Worm (Caenorhabditis elegans) whole organism, L4/young adult: Measurements from ENCODE around the gene bus-12.

ENCODE experiments used
- W03F9.2 ChIP-seq: fragments of 150-350 bp; optimal IDR thresholded peaks from 2 replicates; lab custom pipeline; 2014; ENCODE audit warnings: missing biosample characterization, missing genetic modification characterization
- dao-5 ChIP-seq: sonication (generic microtip); optimal IDR thresholded peaks from 2 replicates; lab custom pipeline; 2016; ENCODE audit warnings: missing genotype, missing genetic modification characterization, moderate library complexity, missing compliant biosample characterization
- him-1 ChIP-seq: sonication (generic microtip); optimal IDR thresholded peaks from 2 replicates; lab custom pipeline; 2016; ENCODE audit warnings: missing genotype, missing genetic modification reagents, missing genetic modification characterization, missing compliant biosample characterization

Gene bus-12

DNA sequence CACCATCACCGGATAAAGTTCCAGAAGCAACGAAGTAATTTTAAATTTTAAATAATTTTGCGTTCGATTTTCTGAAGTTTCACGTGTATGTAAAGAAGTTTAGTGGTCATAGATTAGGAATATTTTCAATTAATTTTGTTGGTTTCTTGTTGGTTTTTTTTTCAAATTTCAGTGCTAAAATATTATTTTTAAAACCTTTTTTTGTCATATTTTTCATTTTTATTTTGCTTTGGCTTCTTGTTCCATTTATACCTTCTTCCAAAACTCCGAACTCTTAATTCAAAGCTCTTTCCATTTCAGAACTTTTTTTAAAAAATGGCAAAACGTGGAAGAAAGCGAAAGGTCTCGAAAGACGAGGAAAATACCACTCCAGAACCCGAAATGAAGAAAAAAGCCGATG, 9.0 kb upstream of the bus-12 start, which contains the start of gene JC8.7:
TSS of gene JC8.7 (plus strand) at position 301 of the 400 bp plus-strand sequence.
- TF ChIP-seq him-1 (tag; lab: Kevin White, UChicago) (no peak), W03F9.2 (tag; lab: Kevin White, UChicago) (no peak)

DNA sequence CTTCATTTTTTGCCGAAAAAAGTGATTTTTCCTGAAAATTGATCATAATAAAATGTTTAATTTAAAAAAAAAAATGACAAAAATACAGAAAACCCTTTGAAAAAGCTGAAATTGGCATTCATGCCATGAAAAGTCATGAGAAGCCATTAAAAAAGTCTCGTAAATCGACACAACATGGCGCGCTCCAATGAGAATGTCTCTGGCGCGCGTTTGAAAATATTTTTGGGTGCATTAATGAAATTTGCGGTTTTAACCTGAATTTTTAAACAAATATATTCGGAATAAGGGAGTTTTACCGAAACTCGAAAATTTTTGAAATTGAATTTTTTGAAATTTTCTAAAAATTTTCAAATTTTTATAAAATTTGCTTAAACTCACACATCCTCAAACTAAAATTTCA, 8.2 kb upstream of the bus-12 start:
- no peak for TF ChIP-seq dao-5 (tag; lab: Kevin White, UChicago)
- no peak for TF ChIP-seq him-1 (tag; lab: Kevin White, UChicago)
- TF ChIP-seq W03F9.2 (tag; lab: Kevin White, UChicago) = no peak

- no peak for TF ChIP-seq him-1 (tag; lab: Kevin White, UChicago)
- TF ChIP-seq dao-5 (tag; lab: Kevin White, UChicago) = no peak
- TF ChIP-seq W03F9.2 (tag; lab: Kevin White, UChicago) = no peak
Measured at ce11 chrIV:13250243-13250642, 5.7 kb upstream of the bus-12 start.

DNA sequence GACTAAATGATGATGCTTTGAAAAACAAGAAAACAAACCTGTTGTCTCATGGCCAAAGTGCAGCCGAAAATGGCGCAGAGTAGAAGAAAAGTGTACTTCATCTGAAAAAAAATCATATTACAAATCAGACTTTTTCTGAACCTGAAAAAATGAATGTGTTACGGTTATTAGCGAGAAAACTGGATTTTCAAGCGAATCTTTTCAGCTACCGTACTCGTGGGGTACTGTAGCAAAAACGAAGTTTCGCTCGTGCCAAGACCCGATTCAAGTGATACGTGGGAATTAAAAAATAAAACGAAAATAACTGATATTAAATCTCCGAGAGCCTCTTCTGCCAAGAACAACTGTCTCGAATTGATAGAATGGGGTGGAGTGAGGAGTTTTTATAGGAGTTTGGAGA, 3.8 kb upstream of the bus-12 start, which contains the start of gene ttr-51:
TSS of gene ttr-51 (minus strand) at position 101 of the 400 bp plus-strand sequence.
- TF ChIP-seq W03F9.2 (tag; lab: Kevin White, UChicago) (no peak), him-1 (tag; lab: Kevin White, UChicago) (no peak)

ce11 chrIV:13253841-13254240, 2.1 kb upstream of the bus-12 start, which contains the start of gene ttr-45:
TSS of gene ttr-45 (plus strand) at chrIV:13254225.
- TF ChIP-seq him-1 (tag; lab: Kevin White, UChicago) (no peak), W03F9.2 (tag; lab: Kevin White, UChicago) (no peak), dao-5 (tag; lab: Kevin White, UChicago) (no peak)

DNA sequence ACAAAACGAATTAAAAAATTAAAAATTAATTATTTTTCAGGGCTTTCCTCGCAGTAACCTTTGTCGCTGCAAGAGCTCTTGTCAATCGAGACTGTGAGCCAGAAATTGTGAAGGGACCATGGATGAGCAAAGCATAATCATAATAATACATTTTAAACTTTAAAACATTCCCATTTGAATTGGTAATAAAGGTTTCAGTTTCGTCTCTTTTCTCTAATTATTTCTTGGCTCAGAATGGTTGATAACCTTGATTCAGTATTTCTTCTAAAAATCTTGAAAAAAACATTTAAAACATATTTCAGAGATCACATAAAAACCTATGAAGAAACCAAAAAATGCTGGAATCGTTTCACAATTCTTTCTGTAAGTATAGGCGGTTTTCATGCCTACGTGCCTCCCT, 2.9 kb downstream of the bus-12 start, which contains the start of gene JC8.16:
TSS of gene JC8.16 (plus strand) at position 301 of the 400 bp plus-strand sequence.
- TF ChIP-seq him-1 (tag; lab: Kevin White, UChicago) (no peak), W03F9.2 (tag; lab: Kevin White, UChicago) (no peak), dao-5 (tag; lab: Kevin White, UChicago) (no peak)

- no peak for TF ChIP-seq dao-5 (tag; lab: Kevin White, UChicago)
- no peak for TF ChIP-seq W03F9.2 (tag; lab: Kevin White, UChicago)
- no peak for TF ChIP-seq him-1 (tag; lab: Kevin White, UChicago)
Measured at ce11 chrIV:13261778-13262177, 5.8 kb downstream of the bus-12 start.

DNA sequence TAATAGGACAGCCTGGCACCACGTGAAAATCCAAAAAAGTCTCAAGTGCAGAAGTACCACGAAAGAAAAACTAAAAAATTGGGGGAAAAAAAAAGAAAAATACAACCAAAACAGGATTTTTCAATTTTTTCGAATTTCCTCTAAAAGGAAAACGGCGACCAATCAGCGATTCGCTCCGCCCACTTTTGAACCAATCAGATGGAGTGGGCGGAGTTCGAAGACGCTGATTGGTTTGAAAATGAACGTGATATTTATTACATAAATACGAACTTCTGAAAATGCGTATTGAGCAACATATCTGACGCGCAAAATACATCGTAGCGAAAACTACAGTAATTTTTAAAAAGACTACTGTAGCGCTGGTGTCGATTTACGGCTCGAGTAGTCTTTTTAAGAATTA, 12.4 kb downstream of the bus-12 start:
- no peak for TF ChIP-seq him-1 (tag; lab: Kevin White, UChicago)
- no peak for TF ChIP-seq W03F9.2 (tag; lab: Kevin White, UChicago)
- TF ChIP-seq dao-5 (tag; lab: Kevin White, UChicago) = no peak

ce11 chrIV:13272494-13272893, 16.5 kb downstream of the bus-12 start, which contains the start of gene unc-26:
TSS of gene unc-26 (minus strand) at chrIV:13272516.
- TF ChIP-seq dao-5 (tag; lab: Kevin White, UChicago) = no peak
- TF ChIP-seq him-1 (tag; lab: Kevin White, UChicago) = no peak
- TF ChIP-seq W03F9.2 (tag; lab: Kevin White, UChicago) = no peak

DNA sequence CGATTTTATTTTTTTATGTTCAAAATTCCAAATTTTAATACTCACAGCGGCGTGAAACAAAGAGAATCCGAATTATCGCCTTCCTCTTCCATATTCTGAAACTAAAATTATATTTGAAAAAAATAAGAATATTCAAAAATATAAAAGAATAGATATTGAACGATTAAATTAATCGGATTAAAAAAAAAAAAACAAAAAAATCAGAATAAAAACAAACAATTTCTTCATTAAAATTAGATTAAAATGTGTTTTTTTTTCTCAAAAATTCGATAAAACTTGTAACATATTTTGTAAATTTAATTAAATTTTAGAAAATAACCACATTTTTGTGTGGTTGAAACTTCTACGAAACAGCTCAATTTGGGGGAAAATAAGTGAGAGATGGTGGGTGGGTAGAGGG, 26.8 kb downstream of the bus-12 start, which contains the start of gene cpsf-3:
TSS of gene cpsf-3 (minus strand) at position 101 of the 400 bp plus-strand sequence.
- TF ChIP-seq W03F9.2 (tag; lab: Kevin White, UChicago) (no peak), him-1 (tag; lab: Kevin White, UChicago) (no peak)

DNA sequence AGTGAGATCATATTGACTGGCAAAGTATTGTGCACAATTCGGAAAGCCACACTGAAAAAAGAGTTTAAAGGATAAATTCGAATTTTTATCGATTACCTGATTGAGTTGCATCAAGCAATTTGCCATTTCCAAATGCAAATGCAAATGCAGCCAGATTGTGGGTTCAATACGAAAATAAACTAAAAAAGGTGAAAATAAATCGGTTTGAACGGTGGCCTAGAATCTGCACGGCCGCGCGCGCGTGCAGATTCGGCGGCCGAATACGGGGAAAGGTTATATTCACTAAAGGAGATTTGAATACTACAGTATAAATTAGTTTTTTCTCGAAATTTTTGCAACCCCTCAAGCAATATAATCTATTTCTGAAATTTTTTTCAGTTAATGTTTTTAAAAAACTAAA, 33.3 kb downstream of the bus-12 start, which contains the start of gene Y67H2A.10:
TSS of gene Y67H2A.10 (minus strand) at position 184 of the 400 bp plus-strand sequence.
- no peak for TF ChIP-seq dao-5 (tag; lab: Kevin White, UChicago)
- TF ChIP-seq W03F9.2 (tag; lab: Kevin White, UChicago) = no peak
- TF ChIP-seq him-1 (tag; lab: Kevin White, UChicago) = no peak

ce11 chrIV:13290239-13290638, 34.3 kb downstream of the bus-12 start:
- no peak for TF ChIP-seq him-1 (tag; lab: Kevin White, UChicago)
- no peak for TF ChIP-seq dao-5 (tag; lab: Kevin White, UChicago)
- TF ChIP-seq W03F9.2 (tag; lab: Kevin White, UChicago) = no peak

DNA sequence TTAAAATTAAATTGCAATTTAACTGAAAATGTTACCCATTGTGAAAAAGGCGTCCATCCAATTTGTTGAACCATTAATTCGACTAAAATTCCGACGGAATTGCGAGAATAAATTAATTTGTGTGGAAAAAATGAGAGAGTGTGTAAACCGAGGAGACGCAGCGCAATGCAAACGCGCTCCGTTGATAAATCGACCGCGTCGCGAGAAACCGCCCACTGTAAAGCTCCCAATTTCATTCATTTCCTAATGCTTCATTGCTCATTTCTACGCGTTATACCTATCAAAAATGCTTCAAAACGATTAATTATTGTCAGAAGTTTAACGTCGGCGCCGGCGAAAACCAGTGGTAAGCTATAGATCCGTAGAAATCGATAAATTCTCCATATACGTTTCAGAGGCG, 41.8 kb downstream of the bus-12 start, which contains the start of the genes Y67H2A.2 and micu-1:
TSS of gene Y67H2A.2 (minus strand) at position 74 of the 400 bp plus-strand sequence.
TSS of gene micu-1 (plus strand) at position 181 of the 400 bp plus-strand sequence.
- TF ChIP-seq dao-5 (tag; lab: Kevin White, UChicago) (no peak), him-1 (tag; lab: Kevin White, UChicago) (no peak), W03F9.2 (tag; lab: Kevin White, UChicago) (peak; percentile 21)

- TF ChIP-seq W03F9.2 (tag; lab: Kevin White, UChicago) (no peak), him-1 (tag; lab: Kevin White, UChicago) (no peak), dao-5 (tag; lab: Kevin White, UChicago) (no peak)
Measured at ce11 chrIV:13299648-13300047, 43.7 kb downstream of the bus-12 start.
